Worm (Caenorhabditis elegans): ENCODE data around the gene Y53G8B.1.

ce11 chrIII:3142078-3142477, 13.0 kb downstream of the Y53G8B.1 start:
- TF ChIP-seq lin-15B (tag; optimal IDR thresholded peaks at IDR 0.05): no peak
- no peak for TF ChIP-seq elt-1 (tag; optimal IDR thresholded peaks at IDR 0.05)
- no peak for TF ChIP-seq nfya-1 (tag; optimal IDR thresholded peaks at IDR 0.05; ENCODE audit: insufficient read depth)
- no peak for TF ChIP-seq nhr-43 (tag; optimal IDR thresholded peaks at IDR 0.05; ENCODE audit: poor library complexity, severe bottlenecking)
- no peak for TF ChIP-seq fkh-10 (GFP tag; optimal IDR thresholded peaks at IDR 0.05)
- TF ChIP-seq nhr-77 (tag; optimal IDR thresholded peaks at IDR 0.05): no peak
